Worm (Caenorhabditis elegans) whole organism, L3 larva: ENCODE results near the gene sluh-7.

Source experiments
- ama-1 ChIP-seq: fragments of 150-350 bp; optimal IDR thresholded peaks from 2 replicates; lab custom pipeline; 2018
- elt-2 ChIP-seq: sonication (generic microtip); optimal IDR thresholded peaks from 2 replicates; lab custom pipeline; 2016; ENCODE audit warnings: missing genetic modification reagents, mild to moderate bottlenecking, missing genetic modification characterization, missing compliant biosample characterization
- hmg-11 ChIP-seq: sonication (generic microtip); optimal IDR thresholded peaks from 2 replicates; lab custom pipeline; 2016; ENCODE audit warnings: missing genetic modification characterization, missing compliant biosample characterization
- nfya-1 ChIP-seq: sonication (generic microtip); optimal IDR thresholded peaks from 2 replicates; lab custom pipeline; 2017; ENCODE audit warnings: missing genetic modification characterization, mild to moderate bottlenecking, missing compliant biosample characterization, antibody characterized with exemption, moderate library complexity; ENCODE audit not compliant: insufficient read depth
- nhr-28 ChIP-seq: fragments of 150-350 bp; optimal IDR thresholded peaks from 2 replicates; lab custom pipeline; 2014; ENCODE audit warnings: missing biosample characterization, missing genetic modification characterization
- nhr-77 ChIP-seq: fragments of 150-350 bp; optimal IDR thresholded peaks from 2 replicates; lab custom pipeline; 2014; ENCODE audit warnings: missing biosample characterization, missing genetic modification characterization
- unc-62 ChIP-seq: fragments of 150-350 bp; sonication (generic microtip); optimal IDR thresholded peaks from 4 replicates; lab custom pipeline; 2014; ENCODE audit warnings: missing biosample characterization, missing genetic modification reagents, missing genetic modification characterization

ce11 chrV:10404701-10405100 is 49.1 kb upstream of the sluh-7 start:
- TF ChIP-seq nhr-28 (tag; lab: Kevin White, UChicago) (no peak), ama-1 (lab: Kevin White, UChicago) (no peak), elt-2 (tag; lab: Kevin White, UChicago) (no peak), nhr-77 (tag; lab: Kevin White, UChicago) (no peak), hmg-11 (tag; lab: Kevin White, UChicago) (no peak), unc-62 (GFP tag; lab: Kevin White, UChicago) (no peak), nfya-1 (tag; lab: Kevin White, UChicago) (no peak)
